Worm (Caenorhabditis elegans) whole organism, L4 larva: Measurements from ENCODE around the gene F42G4.5.

Experiments used
- D1046.2 ChIP-seq: fragments of 200-800 bp; sonication (Bioruptor generic); IDR thresholded peaks from 2 replicates; pipeline ENCODE4 v1.3.6; 2022; ENCODE audit warnings: missing genetic modification characterization, missing compliant biosample characterization
- F10B5.3 ChIP-seq: sonication (generic microtip); optimal IDR thresholded peaks from 2 replicates; lab custom pipeline; 2016; ENCODE audit warnings: mild to moderate bottlenecking, missing genetic modification characterization, missing compliant biosample characterization
- F49E8.2 ChIP-seq: sonication (generic microtip); optimal IDR thresholded peaks from 2 replicates; lab custom pipeline; 2016; ENCODE audit warnings: missing compliant biosample characterization, mild to moderate bottlenecking, missing genetic modification characterization, borderline replicate concordance
- ZK337.2 ChIP-seq: fragments of 200-800 bp; sonication (Bioruptor generic); IDR thresholded peaks from 2 replicates; pipeline ENCODE4 v1.3.6; 2022; ENCODE audit warnings: missing genetic modification reagents, missing genetic modification characterization, missing compliant biosample characterization
- aha-1 ChIP-seq: fragments of 150-350 bp; peaks from one replicate; lab custom pipeline; 2014; ENCODE audit warnings: missing biosample characterization, missing genetic modification characterization
- attf-4 ChIP-seq: sonication (generic microtip); optimal IDR thresholded peaks from 3 replicates; lab custom pipeline; 2017; ENCODE audit warnings: missing biosample characterization, missing genetic modification characterization
- ceh-28 ChIP-seq: fragments of 150-350 bp; optimal IDR thresholded peaks from 2 replicates; lab custom pipeline; 2014; ENCODE audit warnings: missing biosample characterization, missing genetic modification reagents, missing genetic modification characterization
- ces-1 ChIP-seq: fragments of 150-350 bp; sonication (generic microtip); optimal IDR thresholded peaks from 4 replicates; lab custom pipeline; 2014; ENCODE audit warnings: missing biosample characterization, missing genetic modification reagents, missing genetic modification characterization
- cey-2 ChIP-seq: sonication (generic microtip); optimal IDR thresholded peaks from 3 replicates; lab custom pipeline; 2017; ENCODE audit warnings: missing genetic modification characterization, mild to moderate bottlenecking, missing compliant biosample characterization, antibody characterized with exemption, borderline replicate concordance; ENCODE audit not compliant: insufficient read depth
- daf-16 ChIP-seq, 3 experiments: sonication (generic microtip); optimal IDR thresholded peaks; 2 replicates each; lab custom pipeline; 2016 to 2017; ENCODE audit warnings: missing genetic modification characterization in 3 of 3, missing genetic modification reagents in 3 of 3, mild to moderate bottlenecking in 2 of 3, missing compliant biosample characterization in 2 of 3, missing biosample characterization in 1 of 3, moderate library complexity in 1 of 3
- daf-19 ChIP-seq: fragments of 200-800 bp; sonication (Bioruptor generic); conservative IDR thresholded peaks from 2 replicates; pipeline ENCODE4 v1.3.6; 2022; ENCODE audit warnings: missing genetic modification characterization, missing compliant biosample characterization
- dmd-8 ChIP-seq: fragments of 200-800 bp; sonication (Bioruptor generic); IDR thresholded peaks from 2 replicates; pipeline ENCODE4 v1.3.6; 2022; ENCODE audit warnings: missing genetic modification characterization, missing compliant biosample characterization
- dmd-9 ChIP-seq: fragments of 200-800 bp; sonication (Bioruptor generic); IDR thresholded peaks from 2 replicates; pipeline ENCODE4 v1.3.6; 2022; ENCODE audit warnings: missing genetic modification reagents, missing genetic modification characterization, missing compliant biosample characterization
- duxl-1 ChIP-seq: sonication (generic microtip); optimal IDR thresholded peaks from 2 replicates; lab custom pipeline; 2016; ENCODE audit warnings: mild to moderate bottlenecking, missing genetic modification characterization, moderate library complexity, missing compliant biosample characterization; ENCODE audit not compliant: poor library complexity
- egl-43 ChIP-seq: fragments of 200-800 bp; sonication (Bioruptor generic); IDR thresholded peaks from 2 replicates; pipeline ENCODE4 v1.3.6; 2022; ENCODE audit warnings: missing genetic modification reagents, missing genetic modification characterization, missing compliant biosample characterization
- lin-15B ChIP-seq: fragments of 150-350 bp; sonication (generic microtip); optimal IDR thresholded peaks from 3 replicates; lab custom pipeline; 2014; ENCODE audit warnings: missing biosample characterization, missing genetic modification characterization
- lin-29 ChIP-seq: fragments of 200-800 bp; sonication (Bioruptor generic); IDR thresholded peaks from 2 replicates; pipeline ENCODE4 v1.3.6; 2022; ENCODE audit warnings: missing genetic modification reagents, missing genetic modification characterization, missing compliant biosample characterization
- lin-38 ChIP-seq: fragments of 200-800 bp; sonication (Bioruptor generic); IDR thresholded peaks from 2 replicates; pipeline ENCODE4 v1.3.6; 2022; ENCODE audit warnings: missing genetic modification reagents, missing genetic modification characterization, missing compliant biosample characterization
- lin-39 ChIP-seq: fragments of 150-350 bp; optimal IDR thresholded peaks from 2 replicates; lab custom pipeline; 2014; ENCODE audit warnings: missing biosample characterization, missing genetic modification reagents, missing genetic modification characterization
- lir-3 ChIP-seq: sonication (generic microtip); optimal IDR thresholded peaks from 2 replicates; lab custom pipeline; 2016; ENCODE audit warnings: mild to moderate bottlenecking, missing genetic modification characterization, missing compliant biosample characterization
- lsy-2 ChIP-seq, 2 experiments: fragments of 150-350 bp in 1 of 2; sonication (generic microtip) in 1 of 2; optimal IDR thresholded peaks; 2 replicates each; lab custom pipeline; 2014 to 2017; ENCODE audit warnings: missing biosample characterization in 2 of 2, missing genetic modification characterization in 2 of 2
- madf-9 ChIP-seq: fragments of 200-800 bp; sonication (Bioruptor generic); conservative IDR thresholded peaks from 2 replicates; pipeline ENCODE4 v1.3.6; 2022; ENCODE audit warnings: missing genetic modification reagents, missing genetic modification characterization, missing compliant biosample characterization
- mep-1 ChIP-seq: fragments of 150-350 bp; sonication (generic microtip); optimal IDR thresholded peaks from 3 replicates; lab custom pipeline; 2014; ENCODE audit warnings: missing biosample characterization, missing genetic modification characterization
- mxl-2 ChIP-seq: fragments of 200-800 bp; sonication (Bioruptor generic); conservative IDR thresholded peaks from 2 replicates; pipeline ENCODE4 v1.3.6; 2022; ENCODE audit warnings: missing genetic modification reagents, missing genetic modification characterization, missing compliant biosample characterization
- nhr-11 ChIP-seq: fragments of 150-350 bp; optimal IDR thresholded peaks from 2 replicates; lab custom pipeline; 2014; ENCODE audit warnings: missing biosample characterization, missing genetic modification characterization
- nhr-25 ChIP-seq: sonication (generic microtip); optimal IDR thresholded peaks from 2 replicates; lab custom pipeline; 2017; ENCODE audit warnings: missing genetic modification characterization, mild to moderate bottlenecking, missing compliant biosample characterization, antibody characterized with exemption, moderate library complexity, borderline replicate concordance; ENCODE audit not compliant: insufficient read depth
- nhr-28 ChIP-seq: fragments of 150-350 bp; optimal IDR thresholded peaks from 2 replicates; lab custom pipeline; 2014; ENCODE audit warnings: missing biosample characterization, missing genetic modification characterization
- nhr-48 ChIP-seq: sonication (generic microtip); optimal IDR thresholded peaks from 2 replicates; lab custom pipeline; 2016; ENCODE audit warnings: mild to moderate bottlenecking, missing genetic modification characterization, missing compliant biosample characterization
- nhr-76 ChIP-seq: fragments of 150-350 bp; optimal IDR thresholded peaks from 2 replicates; lab custom pipeline; 2014; ENCODE audit warnings: missing biosample characterization, missing genetic modification characterization
- nhr-77 ChIP-seq: fragments of 150-350 bp; optimal IDR thresholded peaks from 2 replicates; lab custom pipeline; 2014; ENCODE audit warnings: missing biosample characterization, missing genetic modification characterization
- php-3 ChIP-seq: fragments of 200-800 bp; sonication (Bioruptor generic); IDR thresholded peaks from 2 replicates; pipeline ENCODE4 v1.3.6; 2022; ENCODE audit warnings: missing genetic modification reagents, missing genetic modification characterization, missing compliant biosample characterization
- set-16 ChIP-seq: fragments of 200-800 bp; sonication (Bioruptor generic); IDR thresholded peaks from 2 replicates; pipeline ENCODE4 v1.3.6; 2022; ENCODE audit warnings: missing genetic modification reagents, missing genetic modification characterization, missing compliant biosample characterization
- snpc-1.2 ChIP-seq: fragments of 200-800 bp; sonication (Bioruptor generic); IDR thresholded peaks from 2 replicates; pipeline ENCODE4 v1.3.6; 2022; ENCODE audit warnings: missing genetic modification reagents, missing genetic modification characterization, missing compliant biosample characterization
- tag-97 ChIP-seq: fragments of 200-800 bp; sonication (Bioruptor generic); IDR thresholded peaks from 2 replicates; pipeline ENCODE4 v1.3.6; 2022; ENCODE audit warnings: missing genetic modification characterization, missing compliant biosample characterization
- unc-62 ChIP-seq, 3 experiments: fragments of 150-350 bp in 1 of 3; sonication (generic microtip); optimal IDR thresholded peaks in 2 of 3; peaks in 1 of 3; 1 replicate in 1 of 3; 2 replicates in 2 of 3; lab custom pipeline; 2014 to 2017; ENCODE audit warnings: missing biosample characterization in 3 of 3, missing genetic modification characterization in 3 of 3, missing genetic modification reagents in 3 of 3, missing genotype in 1 of 3

Gene F42G4.5

ce11 chrII:13085951-13086350, 12.7 kb downstream of the F42G4.5 start:
- TF ChIP-seq mxl-2, result no peak
- TF ChIP-seq snpc-1.2 (GFP tag; lab: Robert Waterston, UW), result no peak
- peak; percentile 92 for TF ChIP-seq aha-1
- no peak for TF ChIP-seq dmd-8 (GFP tag; lab: Robert Waterston, UW)
- TF ChIP-seq cey-2, result no peak
- no peak for TF ChIP-seq F10B5.3
- TF ChIP-seq egl-43, result no peak
- peak in 1 of 2 experiments; percentile 80 for TF ChIP-seq unc-62 (GFP tag; optimal IDR thresholded peaks at IDR 0.05 in 1 of 2; lab: Kevin White, UChicago)
- no peak for TF ChIP-seq unc-62 (tag; optimal IDR thresholded peaks at IDR 0.05; lab: Kevin White, UChicago)
- no peak for TF ChIP-seq attf-4 (tag; lab: Kevin White, UChicago)
- TF ChIP-seq, all 104 proteins: peak for 2

DNA sequence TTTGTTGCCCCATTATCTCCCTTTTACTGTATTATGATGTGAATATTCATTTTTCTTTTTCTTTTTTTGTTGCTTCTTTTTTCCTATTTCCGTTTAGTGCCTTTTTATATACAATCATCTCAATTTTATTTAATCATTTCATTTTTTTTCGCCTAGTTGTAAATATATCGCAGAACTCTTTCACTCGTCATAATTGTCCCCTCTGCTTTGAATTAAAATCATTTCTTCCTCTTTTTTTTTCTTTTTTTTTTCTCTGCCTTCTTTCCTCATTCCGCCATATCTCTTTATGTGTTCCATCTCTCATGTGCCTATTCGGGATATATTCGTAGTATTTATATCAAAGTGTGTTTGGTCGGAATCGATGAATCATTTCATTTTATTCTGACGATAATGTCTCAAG, 17.8 kb downstream of the F42G4.5 start, which contains the start of gene Y81G3A.4:
Y81G3A.4 (plus strand) TSS at position 301 of the 400 bp plus-strand sequence.
- no peak for TF ChIP-seq attf-4 (tag; lab: Kevin White, UChicago)
- TF ChIP-seq nhr-48, result no peak
- no peak for TF ChIP-seq php-3
- no peak for TF ChIP-seq daf-19 (GFP tag; lab: Robert Waterston, UW)
- peak; percentile 21 for TF ChIP-seq aha-1
- TF ChIP-seq nhr-25 (tag; lab: Kevin White, UChicago), result no peak
- peak; percentile 13 for TF ChIP-seq nhr-28

ce11 chrII:13091857-13092256, 18.6 kb downstream of the F42G4.5 start:
- TF ChIP-seq unc-62 (GFP tag; optimal IDR thresholded peaks at IDR 0.05 in 1 of 2; lab: Kevin White, UChicago), result peak in 1 of 2 experiments; percentile 4
- no peak for TF ChIP-seq unc-62 (tag; optimal IDR thresholded peaks at IDR 0.05; lab: Kevin White, UChicago)
- TF ChIP-seq nhr-11 (tag; lab: Kevin White, UChicago), result no peak

DNA sequence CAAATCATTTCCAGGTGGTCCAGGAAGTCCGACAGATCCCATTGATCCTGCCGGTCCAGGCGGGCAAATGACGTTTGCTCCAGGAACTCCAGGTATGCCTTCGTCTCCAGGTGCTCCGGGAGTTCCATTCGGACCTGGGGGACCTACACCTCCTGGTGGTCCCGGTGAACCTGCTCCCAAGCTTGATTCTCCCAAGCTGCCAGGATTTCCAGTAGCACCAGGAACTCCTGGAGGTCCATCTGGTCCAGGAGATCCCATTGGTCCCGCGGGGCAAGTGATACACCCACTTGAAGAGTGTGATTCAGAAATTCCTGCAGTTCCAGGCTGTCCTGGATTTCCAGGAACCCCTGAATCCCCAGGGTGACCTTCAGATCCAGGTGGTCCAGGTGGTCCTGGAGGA, 23.1 kb downstream of the F42G4.5 start:
- TF ChIP-seq egl-43, result 0 out of 2 replicates have a peak, but pooled peaks have one; percentile 27
- TF ChIP-seq set-16 (GFP tag; lab: Robert Waterston, UW), result peak; percentile 88
- TF ChIP-seq nhr-28, result no peak

DNA sequence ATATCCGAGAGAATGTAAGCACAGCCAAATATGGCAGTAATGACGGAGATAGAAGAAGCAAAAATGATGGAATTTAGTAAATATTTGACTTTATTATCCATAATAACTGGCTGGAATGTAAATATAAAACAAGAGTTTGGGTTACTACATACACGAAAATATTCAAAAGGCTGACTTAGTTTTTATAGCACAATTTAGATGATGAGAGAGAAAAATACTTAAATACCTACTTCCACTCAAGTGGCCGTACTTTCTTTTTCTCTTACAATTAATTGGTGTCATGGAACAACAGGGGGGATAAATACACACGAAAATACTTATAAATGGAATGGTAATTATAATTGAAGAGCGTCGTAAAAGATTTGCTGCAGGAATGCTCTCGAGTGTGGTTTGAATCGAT, 24.9 kb downstream of the F42G4.5 start, which contains the start of gene col-86:
col-86 (minus strand) TSS at position 101 of the 400 bp plus-strand sequence.
- TF ChIP-seq unc-62 (GFP tag; optimal IDR thresholded peaks at IDR 0.05 in 1 of 2; lab: Kevin White, UChicago), result peak in 1 of 2 experiments; percentile 35
- TF ChIP-seq unc-62 (tag; optimal IDR thresholded peaks at IDR 0.05; lab: Kevin White, UChicago), result no peak
- TF ChIP-seq aha-1, result no peak
- no peak for TF ChIP-seq lin-29
- no peak for TF ChIP-seq lir-3

DNA sequence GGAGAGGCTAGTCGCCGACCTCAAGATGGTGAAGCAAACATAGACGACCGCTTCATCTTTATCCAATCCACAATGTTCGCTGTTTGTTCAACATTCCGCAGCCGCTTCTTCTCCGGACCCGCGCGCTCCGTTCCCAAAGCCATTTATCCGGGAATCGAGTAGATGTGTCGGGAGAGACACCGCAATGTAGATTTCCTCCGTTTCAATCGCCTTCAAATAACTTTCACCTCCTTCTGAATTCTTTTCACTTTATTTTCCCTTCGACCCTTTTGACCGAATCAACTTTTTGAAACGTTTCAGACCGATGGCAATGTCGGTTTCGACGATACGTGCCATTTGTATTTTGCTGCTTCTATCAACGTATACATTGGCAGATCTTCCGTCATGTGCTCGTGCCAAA, 34.4 kb downstream of the F42G4.5 start, which contains the start of gene pqn-32:
pqn-32 (plus strand) TSS at position 301 of the 400 bp plus-strand sequence.
- no peak for TF ChIP-seq nhr-76
- 0 out of 2 replicates have a peak, but pooled peaks have one; percentile 15 for TF ChIP-seq egl-43

DNA sequence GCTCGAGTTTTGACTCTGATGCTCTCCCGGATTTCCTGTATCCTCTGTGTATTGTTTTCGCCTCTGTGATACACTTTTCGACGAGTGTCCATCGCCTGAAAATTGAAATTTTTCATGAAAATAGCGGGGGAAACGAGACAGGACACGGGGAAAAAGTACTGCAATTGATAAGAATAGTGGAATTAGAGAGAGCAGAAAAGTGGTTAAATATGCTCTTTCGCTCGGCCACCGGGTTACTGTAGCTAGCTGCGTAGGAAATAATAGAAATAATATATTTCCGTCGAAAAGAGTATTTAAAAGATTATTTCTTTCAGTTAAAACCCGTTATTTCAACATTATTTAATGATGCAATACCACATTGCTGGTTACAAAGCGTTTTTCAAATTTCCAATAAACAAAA, 43.4 kb downstream of the F42G4.5 start, which contains the start of gene rict-1:
rict-1 (minus strand) TSS at position 101 of the 400 bp plus-strand sequence.
- TF ChIP-seq unc-62 (GFP tag; optimal IDR thresholded peaks at IDR 0.05 in 1 of 2; lab: Kevin White, UChicago) (peak in 1 of 2 experiments; percentile 89), unc-62 (tag; optimal IDR thresholded peaks at IDR 0.05; lab: Kevin White, UChicago) (no peak), lin-39 (no peak)

DNA sequence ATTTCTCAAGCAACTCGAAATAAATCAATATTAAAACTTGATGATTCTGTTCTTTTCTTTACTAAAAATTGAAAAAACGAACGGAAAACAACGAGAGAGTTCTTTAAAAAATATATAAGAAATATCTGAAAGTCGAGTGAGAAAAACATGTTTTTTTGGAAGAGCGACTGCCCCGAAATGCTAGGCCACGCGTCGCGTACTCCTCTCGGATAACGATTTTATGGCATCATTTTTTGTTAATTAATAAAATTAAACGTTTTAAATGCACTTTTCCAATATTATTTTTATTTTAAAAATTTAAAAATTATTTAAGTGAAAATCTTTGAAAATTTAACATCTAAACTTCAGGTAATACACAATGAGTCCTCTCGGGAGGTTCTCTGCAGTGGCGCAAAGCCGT, 43.9 kb downstream of the F42G4.5 start, which contains the start of gene gfm-1:
gfm-1 (plus strand) TSS at position 349 of the 400 bp plus-strand sequence.
- peak; percentile 29 for TF ChIP-seq F49E8.2 (tag; lab: Kevin White, UChicago)
- no peak for TF ChIP-seq ces-1
- no peak for TF ChIP-seq nhr-76
- no peak; the same call in 1 of the 2 replicates for TF ChIP-seq madf-9
- peak in 1 of 2 experiments; percentile 78 for TF ChIP-seq lsy-2 (tag; optimal IDR thresholded peaks at IDR 0.05; lab: Kevin White, UChicago)
- TF ChIP-seq duxl-1, result peak; percentile 63
- peak; percentile 76; the same call in 1 of the 2 replicates for TF ChIP-seq ZK337.2 (GFP tag; lab: Robert Waterston, UW)
- TF ChIP-seq mep-1 (tag; lab: Kevin White, UChicago), result peak; percentile 54
- no peak for TF ChIP-seq tag-97 (GFP tag; lab: Robert Waterston, UW)
- no peak for TF ChIP-seq ceh-28 (tag; lab: Kevin White, UChicago)
- peak; percentile 8 for TF ChIP-seq lin-15B
- no peak for TF ChIP-seq nhr-77
- TF ChIP-seq nhr-25 (tag; lab: Kevin White, UChicago), result no peak
- TF ChIP-seq daf-16 (GFP tag; optimal IDR thresholded peaks at IDR 0.05; lab: Kevin White, UChicago), result peak; percentile 22 to 60
- TF ChIP-seq daf-16 (tag; optimal IDR thresholded peaks at IDR 0.05; lab: Kevin White, UChicago), result peak; percentile 68
- TF ChIP-seq D1046.2, result no peak
- TF ChIP-seq dmd-9 (GFP tag; lab: Robert Waterston, UW), result peak; percentile 85
- peak; percentile 72 for TF ChIP-seq lin-38 (GFP tag; lab: Robert Waterston, UW)
